Fruit fly (Drosophila melanogaster) whole organism, embryonic: ENCODE results near the gene CG31388.
A peak's percentile ranks its signal among the peaks of the same experiment; 100 is the strongest.

Experiments used
- Asciz ChIP-seq: fragments of 200-800 bp; sonication (Bioruptor generic); optimal IDR thresholded peaks from 2 replicates; lab custom pipeline; 2017; ENCODE audit warnings: missing biosample characterization, mild to moderate bottlenecking, missing genetic modification characterization, missing genetic modification reagents
- CG10462 ChIP-seq: fragments of 200-800 bp; sonication (Bioruptor generic); optimal IDR thresholded peaks from 2 replicates; lab custom pipeline; 2016; ENCODE audit warnings: missing biosample characterization, missing genetic modification characterization
- CG11093 ChIP-seq: fragments of 200-800 bp; sonication (Bioruptor generic); IDR thresholded peaks from 3 replicates; pipeline ENCODE4 v1.3.6; 2022; ENCODE audit warnings: missing biosample characterization, missing genetic modification characterization
- CG12236 ChIP-seq: fragments of 200-800 bp; sonication (Bioruptor generic); optimal IDR thresholded peaks from 2 replicates; lab custom pipeline; 2016; ENCODE audit warnings: missing biosample characterization, missing genetic modification characterization
- CG12659 ChIP-seq: fragments of 200-800 bp; sonication (Bioruptor generic); optimal IDR thresholded peaks from 3 replicates; lab custom pipeline; 2017; ENCODE audit warnings: mild to moderate bottlenecking, missing biosample characterization, missing genetic modification reagents, missing genetic modification characterization
- CG14441 ChIP-seq: fragments of 200-800 bp; sonication (Bioruptor generic); IDR thresholded peaks from 2 replicates; pipeline ENCODE4 v1.3.6; 2022; ENCODE audit warnings: missing biosample characterization, missing genetic modification characterization
- CG15601 ChIP-seq: fragments of 200-800 bp; sonication (Bioruptor generic); optimal IDR thresholded peaks from 3 replicates; lab custom pipeline; 2019; ENCODE audit warnings: missing biosample characterization, mild to moderate bottlenecking, missing genetic modification characterization, moderate library complexity
- CG17359 ChIP-seq: fragments of 200-800 bp; sonication (Bioruptor generic); optimal IDR thresholded peaks from 3 replicates; lab custom pipeline; 2018; ENCODE audit warnings: missing biosample characterization, mild to moderate bottlenecking, missing genetic modification characterization, moderate library complexity
- CG2202 ChIP-seq: fragments of 200-800 bp; sonication (Bioruptor generic); optimal IDR thresholded peaks from 2 replicates; lab custom pipeline; 2018; ENCODE audit warnings: missing biosample characterization, mild to moderate bottlenecking, missing genetic modification characterization
- CG3065 ChIP-seq: fragments of 200-800 bp; sonication (Bioruptor generic); optimal IDR thresholded peaks from 2 replicates; lab custom pipeline; 2016; ENCODE audit warnings: missing biosample characterization, missing genetic modification characterization
- CG33213 ChIP-seq: fragments of 200-800 bp; sonication (Bioruptor generic); optimal IDR thresholded peaks from 3 replicates; lab custom pipeline; 2016; ENCODE audit warnings: missing biosample characterization, missing genetic modification characterization
- CG34422 ChIP-seq: fragments of 200-800 bp; sonication (Bioruptor generic); IDR thresholded peaks from 3 replicates; pipeline ENCODE4 v1.3.6; 2022; ENCODE audit warnings: missing biosample characterization, missing genetic modification characterization
- CG3995 ChIP-seq: fragments of 200-800 bp; sonication (Bioruptor generic); optimal IDR thresholded peaks from 3 replicates; lab custom pipeline; 2016; ENCODE audit warnings: missing biosample characterization, missing genetic modification characterization
- CG7271 ChIP-seq: fragments of 200-800 bp; sonication (Bioruptor generic); optimal IDR thresholded peaks from 2 replicates; lab custom pipeline; 2018; ENCODE audit warnings: missing biosample characterization, mild to moderate bottlenecking, missing genetic modification characterization, moderate library complexity
- Deaf1 ChIP-seq: fragments of 200-800 bp; optimal IDR thresholded peaks from 3 replicates; lab custom pipeline; 2019; ENCODE audit warnings: missing biosample characterization, mild to moderate bottlenecking, missing genetic modification characterization, moderate library complexity
- H15 ChIP-seq: fragments of 200-800 bp; sonication (Bioruptor generic); IDR thresholded peaks from 3 replicates; pipeline ENCODE4 v1.3.6; 2022; ENCODE audit warnings: missing biosample characterization, missing genetic modification characterization
- HLH3B ChIP-seq: fragments of 200-800 bp; sonication (Bioruptor generic); IDR thresholded peaks from 2 replicates; pipeline ENCODE4 v1.3.6; 2022; ENCODE audit warnings: missing biosample characterization, missing genetic modification characterization
- HLH4C ChIP-seq: fragments of 200-800 bp; sonication (Bioruptor generic); IDR thresholded peaks from 3 replicates; pipeline ENCODE4 v1.3.6; 2022; ENCODE audit warnings: missing biosample characterization, missing genetic modification characterization; ENCODE audit not compliant: partially characterized antibody
- Hr51 ChIP-seq, 2 experiments: fragments of 200-800 bp; sonication (Bioruptor generic); optimal IDR thresholded peaks; 2 replicates in 1 of 2; 3 replicates in 1 of 2; lab custom pipeline; 2016 to 2018; ENCODE audit warnings: missing biosample characterization in 2 of 2, missing genetic modification characterization in 2 of 2, mild to moderate bottlenecking in 1 of 2, moderate library complexity in 1 of 2
- Lhr ChIP-seq: fragments of 200-800 bp; sonication (Bioruptor generic); optimal IDR thresholded peaks from 3 replicates; lab custom pipeline; 2017; ENCODE audit warnings: mild to moderate bottlenecking, missing biosample characterization, missing genetic modification reagents, missing genetic modification characterization
- Mes4 ChIP-seq: fragments of 200-800 bp; sonication (Bioruptor generic); optimal IDR thresholded peaks from 2 replicates; lab custom pipeline; 2016; ENCODE audit warnings: missing biosample characterization, missing genetic modification characterization
- Mrtf ChIP-seq: fragments of 200-800 bp; sonication (Bioruptor generic); IDR thresholded peaks from 3 replicates; pipeline ENCODE4 v1.3.6; 2022; ENCODE audit warnings: missing biosample characterization, missing genetic modification characterization
- Myb ChIP-seq: fragments of 200-800 bp; sonication (Bioruptor generic); optimal IDR thresholded peaks from 2 replicates; lab custom pipeline; 2016; ENCODE audit warnings: missing biosample characterization, missing genetic modification characterization
- Nf-YB ChIP-seq: fragments of 200-800 bp; sonication (Bioruptor generic); optimal IDR thresholded peaks from 3 replicates; lab custom pipeline; 2019; ENCODE audit warnings: missing biosample characterization, mild to moderate bottlenecking, missing genetic modification characterization, moderate library complexity
- Six4 ChIP-seq: fragments of 200-800 bp; sonication (Bioruptor generic); optimal IDR thresholded peaks from 2 replicates; lab custom pipeline; 2016; ENCODE audit warnings: missing biosample characterization, missing genetic modification characterization
- Sry-β ChIP-seq: fragments of 200-800 bp; sonication (Bioruptor generic); optimal IDR thresholded peaks from 2 replicates; lab custom pipeline; 2018; ENCODE audit warnings: missing biosample characterization, mild to moderate bottlenecking, missing genetic modification characterization, moderate library complexity
- Ssrp ChIP-seq: fragments of 200-800 bp; sonication (Bioruptor generic); optimal IDR thresholded peaks from 2 replicates; lab custom pipeline; 2018; ENCODE audit warnings: missing biosample characterization, mild to moderate bottlenecking, missing genetic modification characterization, moderate library complexity
- YL-1 ChIP-seq: fragments of 200-800 bp; sonication (Bioruptor generic); optimal IDR thresholded peaks from 3 replicates; lab custom pipeline; 2017; ENCODE audit warnings: missing biosample characterization, mild to moderate bottlenecking, missing genetic modification characterization
- bab2 ChIP-seq: fragments of 200-800 bp; sonication (Bioruptor generic); optimal IDR thresholded peaks from 2 replicates; lab custom pipeline; 2016; ENCODE audit warnings: missing biosample characterization, missing genetic modification characterization
- bbx ChIP-seq: fragments of 200-800 bp; sonication (Bioruptor generic); IDR thresholded peaks from 2 replicates; pipeline ENCODE4 v1.3.6; 2022; ENCODE audit warnings: missing biosample characterization, missing genetic modification characterization; ENCODE audit not compliant: partially characterized antibody
- chm ChIP-seq: fragments of 200-800 bp; sonication (Bioruptor generic); IDR thresholded peaks from 2 replicates; pipeline ENCODE4 v1.3.6; 2022; ENCODE audit warnings: missing biosample characterization, missing genetic modification characterization
- corto ChIP-seq: fragments of 200-800 bp; sonication (Bioruptor generic); optimal IDR thresholded peaks from 2 replicates; lab custom pipeline; 2016; ENCODE audit warnings: missing biosample characterization, mild to moderate bottlenecking, missing genetic modification characterization, moderate library complexity
- dysf ChIP-seq: fragments of 200-800 bp; sonication (Bioruptor generic); IDR thresholded peaks from 3 replicates; pipeline ENCODE4 v1.3.6; 2022; ENCODE audit warnings: missing biosample characterization, missing genetic modification characterization
- emc ChIP-seq: fragments of 200-800 bp; sonication (Bioruptor generic); optimal IDR thresholded peaks from 2 replicates; lab custom pipeline; 2016; ENCODE audit warnings: missing biosample characterization, missing genetic modification characterization
- en ChIP-seq: fragments of 200-800 bp; sonication (Bioruptor generic); optimal IDR thresholded peaks from 2 replicates; lab custom pipeline; 2016; ENCODE audit warnings: missing biosample characterization, missing genetic modification characterization
- ewg ChIP-seq: fragments of 200-800 bp; sonication (Bioruptor generic); optimal IDR thresholded peaks from 3 replicates; lab custom pipeline; 2017; ENCODE audit warnings: mild to moderate bottlenecking, missing biosample characterization, missing genetic modification reagents, missing genetic modification characterization
- hb ChIP-seq: fragments of 200-800 bp; sonication (Bioruptor generic); IDR thresholded peaks from 3 replicates; pipeline ENCODE4 v1.3.6; 2022; ENCODE audit warnings: missing biosample characterization, missing genetic modification characterization; ENCODE audit not compliant: partially characterized antibody
- hbn ChIP-seq: fragments of 200-800 bp; sonication (Bioruptor generic); IDR thresholded peaks from 2 replicates; pipeline ENCODE4 v1.3.6; 2022; ENCODE audit warnings: missing biosample characterization, missing genetic modification characterization; ENCODE audit not compliant: partially characterized antibody
- her ChIP-seq: fragments of 200-800 bp; sonication (Bioruptor generic); optimal IDR thresholded peaks from 2 replicates; lab custom pipeline; 2016; ENCODE audit warnings: missing biosample characterization, missing genetic modification characterization
- jumu ChIP-seq: fragments of 200-800 bp; sonication (Bioruptor generic); optimal IDR thresholded peaks from 3 replicates; lab custom pipeline; 2016; ENCODE audit warnings: missing biosample characterization, missing genetic modification characterization
- mirr ChIP-seq: fragments of 200-800 bp; sonication (Bioruptor generic); optimal IDR thresholded peaks from 3 replicates; lab custom pipeline; 2018; ENCODE audit warnings: missing biosample characterization, mild to moderate bottlenecking, missing genetic modification characterization
- nmo ChIP-seq: fragments of 200-800 bp; sonication (Bioruptor generic); optimal IDR thresholded peaks from 2 replicates; lab custom pipeline; 2018; ENCODE audit warnings: missing biosample characterization, mild to moderate bottlenecking, missing genetic modification characterization, moderate library complexity
- pnt ChIP-seq: fragments of 200-800 bp; sonication (Bioruptor generic); optimal IDR thresholded peaks from 3 replicates; lab custom pipeline; 2016; ENCODE audit warnings: missing biosample characterization, missing genetic modification characterization
- pzg ChIP-seq: fragments of 200-800 bp; sonication (Bioruptor generic); optimal IDR thresholded peaks from 3 replicates; lab custom pipeline; 2018; ENCODE audit warnings: missing biosample characterization, mild to moderate bottlenecking, missing genetic modification characterization, moderate library complexity
- repo ChIP-seq: fragments of 200-800 bp; sonication (Bioruptor generic); optimal IDR thresholded peaks from 2 replicates; lab custom pipeline; 2016; ENCODE audit warnings: missing biosample characterization, missing genetic modification characterization
- ro ChIP-seq: fragments of 200-800 bp; sonication (Bioruptor generic); IDR thresholded peaks from 2 replicates; pipeline ENCODE4 v1.3.6; 2022; ENCODE audit warnings: missing biosample characterization, missing genetic modification characterization
- row ChIP-seq: fragments of 200-800 bp; sonication (Bioruptor generic); IDR thresholded peaks from 3 replicates; pipeline ENCODE4 v1.3.6; 2022; ENCODE audit warnings: missing biosample characterization, missing genetic modification characterization
- sens ChIP-seq: fragments of 200-800 bp; sonication (Bioruptor generic); peaks from one replicate; lab custom pipeline; 2016; ENCODE audit warnings: missing biosample characterization, missing genetic modification characterization
- so ChIP-seq: fragments of 200-800 bp; sonication (Bioruptor generic); IDR thresholded peaks from 3 replicates; pipeline ENCODE4 v1.3.6; 2022; ENCODE audit warnings: missing biosample characterization, missing genetic modification characterization
- toy ChIP-seq: fragments of 200-800 bp; sonication (Bioruptor generic); IDR thresholded peaks from 2 replicates; pipeline ENCODE4 v1.3.6; 2022; ENCODE audit warnings: missing biosample characterization, missing genetic modification characterization
- trem ChIP-seq: fragments of 200-800 bp; optimal IDR thresholded peaks from 3 replicates; lab custom pipeline; 2019; ENCODE audit warnings: missing biosample characterization, mild to moderate bottlenecking, missing genetic modification characterization, moderate library complexity

CG31388 gene

DNA sequence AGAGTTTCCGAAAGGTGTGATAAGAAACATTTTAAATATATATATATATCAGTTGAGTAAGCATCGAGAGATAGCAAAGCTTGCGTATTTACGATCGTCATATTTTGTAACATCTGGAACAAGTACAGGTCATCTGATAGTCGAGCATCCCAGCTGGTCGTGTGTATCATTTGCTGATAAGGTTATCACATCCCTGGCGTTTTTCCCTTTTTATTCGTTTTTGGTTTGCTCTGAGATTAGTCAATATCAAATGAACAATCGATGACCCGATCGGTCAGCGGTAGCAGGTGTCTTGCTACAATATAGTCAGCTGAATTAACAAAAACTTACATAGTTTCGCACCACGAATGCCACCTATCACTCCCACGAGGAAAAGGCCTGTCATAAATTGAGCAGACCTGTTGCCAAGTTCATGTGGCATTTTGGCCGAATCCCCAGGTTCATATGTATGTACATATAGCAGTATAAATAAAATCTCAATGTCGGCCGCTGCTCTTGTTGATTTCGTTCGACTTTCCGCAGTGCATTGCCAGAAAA, 36.7 kb upstream of the CG31388 start (continued):
- peak; percentile 61 for TF ChIP-seq nmo (GFP tag; lab: Kevin White, UChicago)
- TF ChIP-seq YL-1 (GFP tag; lab: Kevin White, UChicago) = no peak
- peak; percentile 26 for TF ChIP-seq Deaf1 (tag; lab: Kevin White, UChicago)
- TF ChIP-seq repo = no peak
- TF ChIP-seq mirr (GFP tag; lab: Kevin White, UChicago) = no peak
- TF ChIP-seq jumu = no peak
- no peak for TF ChIP-seq CG3065 (GFP tag; lab: Kevin White, UChicago)
- TF ChIP-seq bab2 (GFP tag; lab: Kevin White, UChicago) = no peak
- TF ChIP-seq toy (GFP tag; lab: Robert Waterston, UW) = no peak
- no peak for TF ChIP-seq trem (tag; lab: Kevin White, UChicago)
- TF ChIP-seq emc (GFP tag; lab: Kevin White, UChicago) = no peak
- peak; percentile 32 for TF ChIP-seq Asciz (GFP tag; lab: Kevin White, UChicago)
- no peak for TF ChIP-seq ro (GFP tag; lab: Robert Waterston, UW)
- TF ChIP-seq CG34422 (GFP tag; lab: Robert Waterston, UW) = 0 out of 3 replicates have a peak, but pooled peaks have one; percentile 9
- TF ChIP-seq hb (GFP tag; lab: Robert Waterston, UW) = no peak
- TF ChIP-seq corto = peak; percentile 76
- TF ChIP-seq Mes4 = no peak
- TF ChIP-seq H15 (GFP tag; lab: Robert Waterston, UW) = peak; percentile 55; the same call in 2 of the 3 replicates
- peak; percentile 75 for TF ChIP-seq CG14441 (GFP tag; lab: Robert Waterston, UW)
- no peak for TF ChIP-seq her
- TF ChIP-seq CG17359 (tag; lab: Kevin White, UChicago) = peak; percentile 55
- TF ChIP-seq Ssrp (tag; lab: Kevin White, UChicago) = peak; percentile 27
- no peak for TF ChIP-seq Mrtf (GFP tag; lab: Robert Waterston, UW)
- no peak for TF ChIP-seq bbx
- no peak for TF ChIP-seq pnt (GFP tag; lab: Kevin White, UChicago)
- peak in 1 of 2 experiments; percentile 77 for TF ChIP-seq Hr51 (GFP tag; optimal IDR thresholded peaks at IDR 0.05; lab: Kevin White, UChicago)
- no peak for TF ChIP-seq ewg (GFP tag; lab: Kevin White, UChicago)
- TF ChIP-seq CG7271 (tag; lab: Kevin White, UChicago) = no peak
- TF ChIP-seq CG3995 = peak; percentile 35
- no peak for TF ChIP-seq Myb (GFP tag; lab: Kevin White, UChicago)
- TF ChIP-seq en = no peak
- TF ChIP-seq CG15601 (tag; lab: Kevin White, UChicago) = no peak
- TF ChIP-seq CG2202 (tag; lab: Kevin White, UChicago) = no peak
- TF ChIP-seq so (GFP tag; lab: Robert Waterston, UW) = no peak
- no peak for TF ChIP-seq CG11093 (GFP tag; lab: Robert Waterston, UW)
- TF ChIP-seq pzg (GFP tag; lab: Kevin White, UChicago) = no peak
- TF ChIP-seq Nf-YB = no peak
- TF ChIP-seq Lhr = no peak
- no peak for TF ChIP-seq chm (GFP tag; lab: Robert Waterston, UW)
- TF ChIP-seq CG10462 (GFP tag; lab: Kevin White, UChicago) = no peak
- TF ChIP-seq row (GFP tag; lab: Robert Waterston, UW) = peak; percentile 92
- TF ChIP-seq HLH3B (GFP tag; lab: Robert Waterston, UW) = peak; percentile 50
- TF ChIP-seq sens (GFP tag; lab: Kevin White, UChicago) = no peak
- no peak for TF ChIP-seq CG33213 (GFP tag; lab: Kevin White, UChicago)
- peak; percentile 25 for TF ChIP-seq Six4 (GFP tag; lab: Kevin White, UChicago)
- no peak for TF ChIP-seq hbn (GFP tag; lab: Robert Waterston, UW)
- TF ChIP-seq dysf (GFP tag; lab: Robert Waterston, UW) = peak; percentile 73
- peak; percentile 47 for TF ChIP-seq CG12659 (GFP tag; lab: Kevin White, UChicago)
- no peak for TF ChIP-seq Sry-β
- peak; percentile 42; the same call in 1 of the 3 replicates for TF ChIP-seq HLH4C (GFP tag; lab: Robert Waterston, UW)
- no peak for TF ChIP-seq CG12236 (GFP tag; lab: Kevin White, UChicago)
